Worm (Caenorhabditis elegans) whole organism, L1 larva: ENCODE data around the gene R11D1.4.

Source experiments
- blmp-1 ChIP-seq: fragments of 150-350 bp; optimal IDR thresholded peaks from 2 replicates; lab custom pipeline; 2014; ENCODE audit warnings: missing biosample characterization, missing genetic modification characterization
- egl-27 ChIP-seq, 2 experiments: fragments of 150-350 bp in 1 of 2; sonication (generic microtip); optimal IDR thresholded peaks; 3 replicates each; lab custom pipeline; 2017 to 2018; ENCODE audit warnings: missing biosample characterization in 2 of 2, missing genetic modification characterization in 2 of 2, missing genetic modification reagents in 2 of 2
- hlh-4 ChIP-seq: sonication (generic microtip); optimal IDR thresholded peaks from 2 replicates; lab custom pipeline; 2016; ENCODE audit warnings: mild to moderate bottlenecking, missing genetic modification characterization, missing compliant biosample characterization
- lin-14 ChIP-seq: fragments of 200-800 bp; sonication (Bioruptor generic); optimal IDR thresholded peaks from 2 replicates; lab custom pipeline; 2018; ENCODE audit warnings: mild to moderate bottlenecking, missing genetic modification characterization, moderate library complexity, missing compliant biosample characterization
- lin-39 ChIP-seq: fragments of 150-350 bp; optimal IDR thresholded peaks from 2 replicates; lab custom pipeline; 2014; ENCODE audit warnings: missing biosample characterization, missing genetic modification reagents, missing genetic modification characterization
- mep-1 ChIP-seq: fragments of 150-350 bp; optimal IDR thresholded peaks from 2 replicates; lab custom pipeline; 2014; ENCODE audit warnings: missing biosample characterization, missing genetic modification characterization
- nhr-11 ChIP-seq: fragments of 150-350 bp; optimal IDR thresholded peaks from 2 replicates; lab custom pipeline; 2014; ENCODE audit warnings: missing biosample characterization, missing genetic modification characterization
- nhr-237 ChIP-seq: fragments of 150-350 bp; optimal IDR thresholded peaks from 2 replicates; lab custom pipeline; 2014; ENCODE audit warnings: missing biosample characterization, missing genetic modification characterization
- pqm-1 ChIP-seq: sonication (generic microtip); optimal IDR thresholded peaks from 3 replicates; lab custom pipeline; 2017; ENCODE audit warnings: missing biosample characterization, missing genetic modification characterization
- sup-37 ChIP-seq: fragments of 200-800 bp; sonication (Bioruptor generic); optimal IDR thresholded peaks from 2 replicates; lab custom pipeline; 2018; ENCODE audit warnings: mild to moderate bottlenecking, missing genetic modification characterization, missing compliant biosample characterization
- unc-86 ChIP-seq: sonication (generic microtip); optimal IDR thresholded peaks from 2 replicates; lab custom pipeline; 2016; ENCODE audit warnings: missing genetic modification characterization, missing compliant biosample characterization
- ztf-11 ChIP-seq, 2 experiments: sonication (generic microtip); optimal IDR thresholded peaks; 2 replicates each; lab custom pipeline; 2016 to 2017; ENCODE audit warnings: missing genetic modification characterization in 2 of 2, missing biosample characterization in 1 of 2, missing compliant biosample characterization in 1 of 2

DNA sequence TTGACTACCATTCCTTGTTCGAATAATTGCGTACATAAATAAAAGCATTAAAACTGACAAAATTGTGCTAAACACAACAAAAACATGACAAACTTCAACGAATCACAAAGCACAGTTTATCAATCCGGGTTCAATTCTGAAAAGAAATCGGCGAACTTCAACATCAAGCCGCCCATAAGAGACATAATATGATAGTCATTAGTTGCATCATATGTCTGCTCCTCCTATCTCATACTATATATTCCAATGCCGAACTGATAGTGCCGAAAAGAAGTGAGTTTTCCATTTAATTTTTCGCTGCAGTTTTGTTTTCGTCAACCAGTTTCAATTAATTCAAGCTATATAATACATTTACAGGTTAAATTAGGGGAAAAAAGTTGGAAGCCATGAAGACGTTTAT is 27.7 kb upstream of the R11D1.4 start, which contains the start of gene hrg-7:
- no peak for TF ChIP-seq egl-27 (tag; optimal IDR thresholded peaks at IDR 0.05; lab: Kevin White, UChicago)
- no peak for TF ChIP-seq blmp-1
- no peak for TF ChIP-seq sup-37 (GFP tag; lab: Kevin White, UChicago)
- TF ChIP-seq unc-86 (tag; lab: Kevin White, UChicago): no peak
- TF ChIP-seq nhr-11 (tag; lab: Kevin White, UChicago): no peak
- TF ChIP-seq hlh-4 (tag; lab: Kevin White, UChicago): no peak
- no peak for TF ChIP-seq mep-1 (tag; lab: Kevin White, UChicago)
- no peak for TF ChIP-seq ztf-11 (tag; optimal IDR thresholded peaks at IDR 0.05; lab: Kevin White, UChicago)
- TF ChIP-seq nhr-237: no peak
- TF ChIP-seq lin-14: no peak
- no peak for TF ChIP-seq pqm-1 (tag; lab: Kevin White, UChicago)
- no peak for TF ChIP-seq lin-39
